Worm (Caenorhabditis elegans): ENCODE measurements around the gene C03B1.5.

Gene C03B1.5

ce11 chrX:6355030-6355635 lies at the start of gene C03B1.5:
Gene C03B1.5 (plus strand): TSS chrX:6355585.
- no peak for TF ChIP-seq daf-12 (tag; optimal IDR thresholded peaks at IDR 0.05)
- no peak for TF ChIP-seq aly-2 (tag; optimal IDR thresholded peaks at IDR 0.05)
- TF ChIP-seq ceh-28 (tag; optimal IDR thresholded peaks at IDR 0.05) = no peak
- no peak for TF ChIP-seq hmg-11 (tag; optimal IDR thresholded peaks at IDR 0.05)
- TF ChIP-seq nhr-23 (tag; optimal IDR thresholded peaks at IDR 0.05) = no peak
- TF ChIP-seq ztf-11 (tag; optimal IDR thresholded peaks at IDR 0.05) = no peak
- TF ChIP-seq fkh-10 (GFP tag; optimal IDR thresholded peaks at IDR 0.05) = no peak
- TF ChIP-seq skn-1 (tag; optimal IDR thresholded peaks at IDR 0.05) = no peak
- no peak for TF ChIP-seq ama-1 (optimal IDR thresholded peaks at IDR 0.05)
- TF ChIP-seq eor-1 (tag; optimal IDR thresholded peaks at IDR 0.05) = no peak
- TF ChIP-seq unc-39 (tag; optimal IDR thresholded peaks at IDR 0.05) = no peak
- no peak for TF ChIP-seq ztf-4 (tag; optimal IDR thresholded peaks at IDR 0.05)
- no peak for TF ChIP-seq sea-2 (GFP tag; optimal IDR thresholded peaks at IDR 0.05)
- TF ChIP-seq nhr-25 (tag; optimal IDR thresholded peaks at IDR 0.05) = no peak
- no peak for TF ChIP-seq nhr-76 (tag; optimal IDR thresholded peaks at IDR 0.05)
- no peak for TF ChIP-seq mdl-1 (tag; optimal IDR thresholded peaks at IDR 0.05)
- TF ChIP-seq lin-15B (tag; optimal IDR thresholded peaks at IDR 0.05) = no peak
- TF ChIP-seq nhr-12 (tag; optimal IDR thresholded peaks at IDR 0.05) = no peak

ce11 chrX:6311391-6311790 lies 44.0 kb upstream of the C03B1.5 start, which contains the start of gene npr-38:
Gene npr-38 (plus strand): TSS chrX:6311691.
- no peak for TF ChIP-seq nhr-43 (tag; optimal IDR thresholded peaks at IDR 0.05; ENCODE audit: poor library complexity, severe bottlenecking)

- no peak for TF ChIP-seq hmg-11 (tag; optimal IDR thresholded peaks at IDR 0.05)
- no peak for TF ChIP-seq sea-2 (GFP tag; optimal IDR thresholded peaks at IDR 0.05)
- no peak for TF ChIP-seq nhr-77 (tag; optimal IDR thresholded peaks at IDR 0.05)
- TF ChIP-seq egl-27 (tag; optimal IDR thresholded peaks at IDR 0.05) = no peak
- TF ChIP-seq nhr-12 (tag; optimal IDR thresholded peaks at IDR 0.05) = no peak
- TF ChIP-seq tbx-2 (tag; optimal IDR thresholded peaks at IDR 0.05) = no peak
- no peak for TF ChIP-seq nhr-67 (tag; optimal IDR thresholded peaks at IDR 0.05)
- peak; percentile 12 for TF ChIP-seq ceh-28 (tag; optimal IDR thresholded peaks at IDR 0.05)
- no peak for TF ChIP-seq mml-1 (tag; optimal IDR thresholded peaks at IDR 0.05)
- no peak for TF ChIP-seq zag-1 (tag; optimal IDR thresholded peaks at IDR 0.05)
- no peak for TF ChIP-seq ZK546.5 (tag; optimal IDR thresholded peaks at IDR 0.05)
- TF ChIP-seq aly-2 (tag; optimal IDR thresholded peaks at IDR 0.05) = no peak
- TF ChIP-seq fos-1 (tag; optimal IDR thresholded peaks at IDR 0.05) = no peak
- TF ChIP-seq jun-1 (tag; optimal IDR thresholded peaks at IDR 0.05) = no peak
- peak; percentile 83 for TF ChIP-seq nhr-25 (tag; optimal IDR thresholded peaks at IDR 0.05)
- TF ChIP-seq lin-15B (tag; optimal IDR thresholded peaks at IDR 0.05) = no peak
- TF ChIP-seq unc-39 (tag; optimal IDR thresholded peaks at IDR 0.05) = no peak
- TF ChIP-seq ceh-9 (tag; optimal IDR thresholded peaks at IDR 0.05) = no peak
- TF ChIP-seq unc-62 (GFP tag; optimal IDR thresholded peaks at IDR 0.05) = no peak
- peak; percentile 76 for TF ChIP-seq nhr-23 (tag; optimal IDR thresholded peaks at IDR 0.05)
- TF ChIP-seq elt-3 (tag; optimal IDR thresholded peaks at IDR 0.05) = peak in 1 of 3 experiments; percentile 24
- no peak for TF ChIP-seq fkh-2 (tag; optimal IDR thresholded peaks at IDR 0.05)
- TF ChIP-seq nhr-43 (tag; optimal IDR thresholded peaks at IDR 0.05; ENCODE audit: poor library complexity, severe bottlenecking) = no peak
- TF ChIP-seq ceh-82 (tag; optimal IDR thresholded peaks at IDR 0.05) = no peak
- no peak for TF ChIP-seq ztf-11 (tag; optimal IDR thresholded peaks at IDR 0.05)
Observed at ce11 chrX:6318803-6319202, 36.6 kb upstream of the C03B1.5 start.

- TF ChIP-seq elt-1 (tag; optimal IDR thresholded peaks at IDR 0.05) = no peak
- no peak for TF ChIP-seq egl-27 (tag; optimal IDR thresholded peaks at IDR 0.05)
- no peak for TF ChIP-seq ztf-4 (tag; optimal IDR thresholded peaks at IDR 0.05)
- no peak for TF ChIP-seq nhr-43 (tag; optimal IDR thresholded peaks at IDR 0.05; ENCODE audit: poor library complexity, severe bottlenecking)
- no peak for TF ChIP-seq R02D3.7 (tag; optimal IDR thresholded peaks at IDR 0.05)
- no peak for TF ChIP-seq pqm-1 (tag; optimal IDR thresholded peaks at IDR 0.05)
- TF ChIP-seq eor-1 (tag; optimal IDR thresholded peaks at IDR 0.05) = no peak
- TF ChIP-seq nhr-25 (tag; optimal IDR thresholded peaks at IDR 0.05) = no peak
- TF ChIP-seq nhr-23 (tag; optimal IDR thresholded peaks at IDR 0.05) = no peak
- TF ChIP-seq nhr-28 (tag; optimal IDR thresholded peaks at IDR 0.05) = no peak
- no peak for TF ChIP-seq daf-12 (tag; optimal IDR thresholded peaks at IDR 0.05)
- no peak for TF ChIP-seq mdl-1 (tag; optimal IDR thresholded peaks at IDR 0.05)
- TF ChIP-seq jun-1 (tag; optimal IDR thresholded peaks at IDR 0.05) = no peak
- no peak for TF ChIP-seq unc-62 (GFP tag; optimal IDR thresholded peaks at IDR 0.05)
- no peak for TF ChIP-seq nhr-77 (tag; optimal IDR thresholded peaks at IDR 0.05)
- no peak for TF ChIP-seq fkh-10 (GFP tag; optimal IDR thresholded peaks at IDR 0.05)
Observed at ce11 chrX:6319546-6319945, 35.8 kb upstream of the C03B1.5 start, which contains the start of gene chtb-3. Gene chtb-3 (minus strand): TSS chrX:6319646.

Measured in whole organism, L3 larva.